Worm (Caenorhabditis elegans) whole organism, midembryonic: Measurements from ENCODE around the gene col-153.

Experiments
- T22C8.4 ChIP-seq: fragments of 200-800 bp; sonication (Bioruptor generic); IDR thresholded peaks from 2 replicates; pipeline ENCODE4 v1.3.6; 2022; ENCODE audit warnings: missing genetic modification characterization, missing compliant biosample characterization
- cog-1 ChIP-seq: sonication (generic microtip); optimal IDR thresholded peaks from 2 replicates; lab custom pipeline; 2016; ENCODE audit warnings: missing genetic modification characterization, missing compliant biosample characterization
- flt-1 ChIP-seq: fragments of 200-800 bp; sonication (Bioruptor generic); IDR thresholded peaks from 2 replicates; pipeline ENCODE4 v1.3.6; 2022; ENCODE audit warnings: missing genetic modification characterization, missing compliant biosample characterization
- klf-2 ChIP-seq: fragments of 200-800 bp; sonication (Bioruptor generic); conservative IDR thresholded peaks from 2 replicates; pipeline ENCODE4 v1.3.6; 2022; ENCODE audit warnings: missing genetic modification reagents, missing genetic modification characterization, missing compliant biosample characterization
- med-1 ChIP-seq: sonication (generic microtip); optimal IDR thresholded peaks from 2 replicates; lab custom pipeline; 2017; ENCODE audit warnings: missing genetic modification characterization, mild to moderate bottlenecking, missing compliant biosample characterization, antibody characterized with exemption, missing genetic modification reagents; ENCODE audit not compliant: insufficient read depth
- ref-1 ChIP-seq: fragments of 200-800 bp; sonication (Bioruptor generic); conservative IDR thresholded peaks from 2 replicates; pipeline ENCODE4 v1.3.6; 2022; ENCODE audit warnings: missing genetic modification reagents, missing genetic modification characterization, missing compliant biosample characterization
- tab-1 ChIP-seq: fragments of 200-800 bp; sonication (Bioruptor generic); IDR thresholded peaks from 2 replicates; pipeline ENCODE4 v1.3.6; 2022; ENCODE audit warnings: missing genetic modification characterization, missing compliant biosample characterization
- ztf-23 ChIP-seq: fragments of 200-800 bp; sonication (Bioruptor generic); IDR thresholded peaks from 2 replicates; pipeline ENCODE4 v1.3.6; 2022; ENCODE audit warnings: missing genetic modification reagents, missing genetic modification characterization, missing compliant biosample characterization
- ztf-29 ChIP-seq: fragments of 200-800 bp; sonication (Bioruptor generic); IDR thresholded peaks from 2 replicates; pipeline ENCODE4 v1.3.6; 2022; ENCODE audit warnings: missing genetic modification reagents, missing genetic modification characterization, missing compliant biosample characterization

The col-153 gene

ce11 chrV:10955681-10956476, 6.3 kb downstream of the col-153 start, which contains the start of gene F17C11.13:
Gene F17C11.13 (plus strand): TSS chrV:10955923.
- no peak for TF ChIP-seq cog-1 (tag; lab: Kevin White, UChicago)

- TF ChIP-seq med-1 (GFP tag; lab: Kevin White, UChicago) (no peak), T22C8.4 (GFP tag; lab: Robert Waterston, UW) (no peak), klf-2 (GFP tag; lab: Robert Waterston, UW) (no peak), flt-1 (no peak), tab-1 (GFP tag; lab: Robert Waterston, UW) (no peak), ztf-29 (GFP tag; lab: Robert Waterston, UW) (no peak), ref-1 (no peak), ztf-23 (GFP tag; lab: Robert Waterston, UW) (no peak), cog-1 (tag; lab: Kevin White, UChicago) (no peak)
Observed at ce11 chrV:10958322-10958900, 8.8 kb downstream of the col-153 start, which contains the start of gene pigt-1. Gene pigt-1 (minus strand): TSS chrV:10958821.

- no peak for TF ChIP-seq ref-1
- TF ChIP-seq T22C8.4 (GFP tag; lab: Robert Waterston, UW), result no peak
- no peak for TF ChIP-seq flt-1
- no peak for TF ChIP-seq tab-1 (GFP tag; lab: Robert Waterston, UW)
- no peak for TF ChIP-seq ztf-23 (GFP tag; lab: Robert Waterston, UW)
- no peak for TF ChIP-seq med-1 (GFP tag; lab: Kevin White, UChicago)
- no peak for TF ChIP-seq cog-1 (tag; lab: Kevin White, UChicago)
- TF ChIP-seq ztf-29 (GFP tag; lab: Robert Waterston, UW), result no peak
- no peak for TF ChIP-seq klf-2 (GFP tag; lab: Robert Waterston, UW)
Observed at ce11 chrV:10960544-10960943, 10.9 kb downstream of the col-153 start, which contains the start of gene vps-36. Gene vps-36 (minus strand): TSS chrV:10960669.

- peak; percentile 65 for TF ChIP-seq ztf-23 (GFP tag; lab: Robert Waterston, UW)
- TF ChIP-seq tab-1 (GFP tag; lab: Robert Waterston, UW), result no peak
Observed at ce11 chrV:10961448-10961870, 11.8 kb downstream of the col-153 start.

- TF ChIP-seq T22C8.4 (GFP tag; lab: Robert Waterston, UW) (0 out of 2 replicates have a peak, but pooled peaks have one; percentile 25), cog-1 (tag; lab: Kevin White, UChicago) (peak; percentile 86), ztf-23 (GFP tag; lab: Robert Waterston, UW) (peak; percentile 100), ref-1 (no peak), med-1 (GFP tag; lab: Kevin White, UChicago) (no peak), klf-2 (GFP tag; lab: Robert Waterston, UW) (no peak), tab-1 (GFP tag; lab: Robert Waterston, UW) (no peak), ztf-29 (GFP tag; lab: Robert Waterston, UW) (no peak), flt-1 (peak; percentile 69)
Observed at ce11 chrV:10965501-10965900, 15.9 kb downstream of the col-153 start, which contains the start of the genes ctf-4 and eef-1G. Gene ctf-4 (minus strand): TSS chrV:10965539. Gene eef-1G (plus strand): TSS chrV:10965719.

- TF ChIP-seq ztf-23 (GFP tag; lab: Robert Waterston, UW) (no peak), T22C8.4 (GFP tag; lab: Robert Waterston, UW) (no peak), klf-2 (GFP tag; lab: Robert Waterston, UW) (no peak), cog-1 (tag; lab: Kevin White, UChicago) (no peak), ztf-29 (GFP tag; lab: Robert Waterston, UW) (no peak)
Observed at ce11 chrV:10966874-10967273, 17.3 kb downstream of the col-153 start.

ce11 chrV:10967594-10968273, 18.1 kb downstream of the col-153 start:
- TF ChIP-seq klf-2 (GFP tag; lab: Robert Waterston, UW), result no peak
- no peak for TF ChIP-seq T22C8.4 (GFP tag; lab: Robert Waterston, UW)
- no peak for TF ChIP-seq flt-1
- TF ChIP-seq ref-1, result no peak
- TF ChIP-seq cog-1 (tag; lab: Kevin White, UChicago), result no peak
- no peak for TF ChIP-seq ztf-29 (GFP tag; lab: Robert Waterston, UW)
- TF ChIP-seq ztf-23 (GFP tag; lab: Robert Waterston, UW), result no peak
- TF ChIP-seq tab-1 (GFP tag; lab: Robert Waterston, UW), result no peak
- no peak for TF ChIP-seq med-1 (GFP tag; lab: Kevin White, UChicago)

ce11 chrV:10970070-10970469, 20.5 kb downstream of the col-153 start, which contains the start of gene F17C11.22:
Gene F17C11.22 (minus strand): TSS chrV:10970170.
- no peak for TF ChIP-seq cog-1 (tag; lab: Kevin White, UChicago)
- TF ChIP-seq flt-1, result no peak
- no peak for TF ChIP-seq ztf-29 (GFP tag; lab: Robert Waterston, UW)
- TF ChIP-seq T22C8.4 (GFP tag; lab: Robert Waterston, UW), result no peak
- no peak for TF ChIP-seq ref-1
- TF ChIP-seq ztf-23 (GFP tag; lab: Robert Waterston, UW), result no peak
- no peak for TF ChIP-seq klf-2 (GFP tag; lab: Robert Waterston, UW)
- no peak for TF ChIP-seq tab-1 (GFP tag; lab: Robert Waterston, UW)
- TF ChIP-seq med-1 (GFP tag; lab: Kevin White, UChicago), result no peak

- TF ChIP-seq cog-1 (tag; lab: Kevin White, UChicago) (no peak), ref-1 (no peak), med-1 (GFP tag; lab: Kevin White, UChicago) (no peak), klf-2 (GFP tag; lab: Robert Waterston, UW) (no peak), tab-1 (GFP tag; lab: Robert Waterston, UW) (no peak), ztf-29 (GFP tag; lab: Robert Waterston, UW) (no peak), T22C8.4 (GFP tag; lab: Robert Waterston, UW) (no peak), ztf-23 (GFP tag; lab: Robert Waterston, UW) (no peak), flt-1 (no peak)
Observed at ce11 chrV:10970930-10971329, 21.3 kb downstream of the col-153 start.
